Worm (Caenorhabditis elegans) whole organism, L2 larva: ENCODE measurements around the gene cnc-8.

Experiments used
- C34F6.9 ChIP-seq: fragments of 150-350 bp; optimal IDR thresholded peaks from 2 replicates; lab custom pipeline; 2014; ENCODE audit warnings: missing biosample characterization, missing genetic modification characterization
- F13H6.1 ChIP-seq: sonication (generic microtip); optimal IDR thresholded peaks from 2 replicates; lab custom pipeline; 2016; ENCODE audit warnings: missing genetic modification characterization, missing compliant biosample characterization
- Y55F3AM.14 ChIP-seq: fragments of 200-800 bp; sonication (Bioruptor generic); optimal IDR thresholded peaks from 2 replicates; lab custom pipeline; 2018; ENCODE audit warnings: mild to moderate bottlenecking, missing genetic modification characterization, missing compliant biosample characterization
- crh-2 ChIP-seq: sonication (generic microtip); optimal IDR thresholded peaks from 2 replicates; lab custom pipeline; 2017; ENCODE audit warnings: missing biosample characterization, missing genetic modification characterization
- gmeb-1 ChIP-seq: fragments of 150-350 bp; optimal IDR thresholded peaks from 2 replicates; lab custom pipeline; 2014; ENCODE audit warnings: missing biosample characterization, missing genetic modification characterization
- lin-11 ChIP-seq: fragments of 150-350 bp; sonication (generic microtip); optimal IDR thresholded peaks from 2 replicates; lab custom pipeline; 2014; ENCODE audit warnings: missing biosample characterization, missing genetic modification characterization, inconsistent platforms, mixed read lengths
- lin-39 ChIP-seq: fragments of 150-350 bp; optimal IDR thresholded peaks from 2 replicates; lab custom pipeline; 2014; ENCODE audit warnings: missing biosample characterization, missing genetic modification reagents, missing genetic modification characterization
- nhr-10 ChIP-seq: sonication (generic microtip); optimal IDR thresholded peaks from 2 replicates; lab custom pipeline; 2017; ENCODE audit warnings: missing biosample characterization, missing genetic modification characterization
- skn-1 ChIP-seq: sonication (generic microtip); optimal IDR thresholded peaks from 2 replicates; lab custom pipeline; 2017; ENCODE audit warnings: missing biosample characterization, missing genetic modification characterization
- sma-3 ChIP-seq: sonication (generic microtip); optimal IDR thresholded peaks from 2 replicates; lab custom pipeline; 2016; ENCODE audit warnings: missing genetic modification reagents, missing genetic modification characterization, missing compliant biosample characterization
- unc-39 ChIP-seq: fragments of 150-350 bp; optimal IDR thresholded peaks from 2 replicates; lab custom pipeline; 2014; ENCODE audit warnings: missing biosample characterization, missing genetic modification characterization
- unc-55 ChIP-seq: fragments of 150-350 bp; sonication (generic microtip); optimal IDR thresholded peaks from 3 replicates; lab custom pipeline; 2014; ENCODE audit warnings: missing biosample characterization, missing genetic modification reagents, missing genetic modification characterization

Gene cnc-8

ce11 chrX:10355650-10356049 is 49.3 kb downstream of the cnc-8 start, which contains the start of gene R07E3.7:
Gene R07E3.7 (minus strand): TSS chrX:10355750.
- TF ChIP-seq Y55F3AM.14 (GFP tag; lab: Kevin White, UChicago), result no peak
- no peak for TF ChIP-seq gmeb-1 (tag; lab: Kevin White, UChicago)
- no peak for TF ChIP-seq lin-39
- no peak for TF ChIP-seq unc-39
- no peak for TF ChIP-seq lin-11 (tag; lab: Kevin White, UChicago)
- TF ChIP-seq skn-1 (tag; lab: Kevin White, UChicago), result no peak
- TF ChIP-seq nhr-10 (tag; lab: Kevin White, UChicago), result no peak
- no peak for TF ChIP-seq unc-55
- TF ChIP-seq F13H6.1, result no peak
- no peak for TF ChIP-seq C34F6.9 (tag; lab: Kevin White, UChicago)
- TF ChIP-seq sma-3 (GFP tag; lab: Kevin White, UChicago), result no peak
- TF ChIP-seq crh-2, result no peak
